Worm (Caenorhabditis elegans): Measurements from ENCODE around the gene ZK488.5.

Gene ZK488.5

ce11 chrV:628527-628926 is 35.5 kb downstream of the ZK488.5 start, which contains the start of gene F48G7.9 (continued):
- TF ChIP-seq snpc-1.3 (tag; optimal IDR thresholded peaks at IDR 0.05; ENCODE audit: insufficient read depth) (no peak), attf-5 (GFP tag; optimal IDR thresholded peaks at IDR 0.05) (no peak), attf-6 (GFP tag; IDR thresholded peaks at IDR 0.05) (no peak), unc-130 (GFP tag; optimal IDR thresholded peaks at IDR 0.05) (no peak)

- TF ChIP-seq sptf-2 (GFP tag; optimal IDR thresholded peaks at IDR 0.05): no peak
- TF ChIP-seq snpc-4 (GFP tag; optimal IDR thresholded peaks at IDR 0.05): no peak
- TF ChIP-seq snpc-4 (tag; optimal IDR thresholded peaks at IDR 0.05): no peak
- no peak for TF ChIP-seq cebp-1 (GFP tag; IDR thresholded peaks at IDR 0.05)
- no peak for TF ChIP-seq cebp-1 (tag; optimal IDR thresholded peaks at IDR 0.05)
Observed at ce11 chrV:631832-632231, 38.8 kb downstream of the ZK488.5 start.

- no peak for TF ChIP-seq mel-28 (tag; optimal IDR thresholded peaks at IDR 0.05; ENCODE audit: borderline replicate concordance)
Observed at ce11 chrV:634855-635254, 41.8 kb downstream of the ZK488.5 start, which contains the start of gene F48G7.10. Gene F48G7.10, minus strand, starts transcription at chrV:634955.

- peak; percentile 18 for TF ChIP-seq snpc-1.1 (tag; optimal IDR thresholded peaks at IDR 0.05; ENCODE audit: insufficient read depth)
- no peak for TF ChIP-seq akir-1 (GFP tag; optimal IDR thresholded peaks at IDR 0.05)
- peak; percentile 88 for TF ChIP-seq nhr-80 (tag; optimal IDR thresholded peaks at IDR 0.05)
- TF ChIP-seq ceh-27 (GFP tag; optimal IDR thresholded peaks at IDR 0.05): peak; percentile 13
- peak; percentile 36; the same call in 1 of the 2 replicates for TF ChIP-seq cebp-1 (GFP tag; IDR thresholded peaks at IDR 0.05)
- TF ChIP-seq cebp-1 (tag; optimal IDR thresholded peaks at IDR 0.05): peak; percentile 45
- no peak for TF ChIP-seq aptf-2 (GFP tag; conservative IDR thresholded peaks at IDR 0.05)
- no peak for TF ChIP-seq lsy-27 (tag; optimal IDR thresholded peaks at IDR 0.05; ENCODE audit: borderline replicate concordance, insufficient read depth)
- no peak for TF ChIP-seq repo-1 (tag; optimal IDR thresholded peaks at IDR 0.05)
- no peak for TF ChIP-seq ceh-58 (GFP tag; IDR thresholded peaks at IDR 0.05)
- no peak for TF ChIP-seq C17E4.6 (GFP tag; IDR thresholded peaks at IDR 0.05)
- TF ChIP-seq nfya-2 (GFP tag; IDR thresholded peaks at IDR 0.05): no peak
- TF ChIP-seq dox-1 (GFP tag; IDR thresholded peaks at IDR 0.05): peak; percentile 63
- TF ChIP-seq sea-2 (GFP tag; IDR thresholded peaks at IDR 0.05): no peak
- no peak for TF ChIP-seq xnd-1 (tag; optimal IDR thresholded peaks at IDR 0.05)
- TF ChIP-seq F52B5.7 (tag; optimal IDR thresholded peaks at IDR 0.05): no peak
- no peak for TF ChIP-seq ccch-3 (GFP tag; optimal IDR thresholded peaks at IDR 0.05)
- peak; percentile 71 for TF ChIP-seq attf-5 (GFP tag; optimal IDR thresholded peaks at IDR 0.05)
- TF ChIP-seq hrde-1 (tag; optimal IDR thresholded peaks at IDR 0.05; ENCODE audit: borderline replicate concordance): no peak
- no peak for TF ChIP-seq snpc-4 (GFP tag; optimal IDR thresholded peaks at IDR 0.05)
- peak; percentile 66 to 91 (median 82) for TF ChIP-seq snpc-4 (tag; optimal IDR thresholded peaks at IDR 0.05)
- no peak for TF ChIP-seq cebp-2 (GFP tag; IDR thresholded peaks at IDR 0.05)
Observed at ce11 chrV:635630-636029, 42.6 kb downstream of the ZK488.5 start.

- no peak for TF ChIP-seq snpc-1.3 (tag; optimal IDR thresholded peaks at IDR 0.05; ENCODE audit: insufficient read depth)
- TF ChIP-seq F57C9.4 (tag; optimal IDR thresholded peaks at IDR 0.05): no peak
- no peak for TF ChIP-seq hrde-1 (tag; optimal IDR thresholded peaks at IDR 0.05; ENCODE audit: borderline replicate concordance)
- TF ChIP-seq bed-1 (GFP tag; IDR thresholded peaks at IDR 0.05): no peak
- TF ChIP-seq madf-8 (GFP tag; conservative IDR thresholded peaks at IDR 0.05): no peak
Observed at ce11 chrV:636281-636680, 43.2 kb downstream of the ZK488.5 start, which contains the start of gene pals-31. Gene pals-31, plus strand, starts transcription at chrV:636581.

Measured in whole organism, young adult.